Worm (Caenorhabditis elegans) whole organism, L4 larva: ENCODE data around the gene Y77E11A.12.

Source experiments
- egl-43 ChIP-seq: fragments of 200-800 bp; sonication (Bioruptor generic); IDR thresholded peaks from 2 replicates; pipeline ENCODE4 v1.3.6; 2022; ENCODE audit warnings: missing genetic modification reagents, missing genetic modification characterization, missing compliant biosample characterization
- lsy-2 ChIP-seq, 2 experiments: fragments of 150-350 bp in 1 of 2; sonication (generic microtip) in 1 of 2; optimal IDR thresholded peaks; 2 replicates each; lab custom pipeline; 2014 to 2017; ENCODE audit warnings: missing biosample characterization in 2 of 2, missing genetic modification characterization in 2 of 2
- unc-130 ChIP-seq: sonication (generic microtip); optimal IDR thresholded peaks from 2 replicates; lab custom pipeline; 2016; ENCODE audit warnings: missing genetic modification reagents, missing genetic modification characterization, missing compliant biosample characterization
- zag-1 ChIP-seq: fragments of 150-350 bp; optimal IDR thresholded peaks from 2 replicates; lab custom pipeline; 2014; ENCODE audit warnings: missing biosample characterization, missing genetic modification characterization
- ztf-11 ChIP-seq: fragments of 150-350 bp; optimal IDR thresholded peaks from 2 replicates; lab custom pipeline; 2014; ENCODE audit warnings: missing biosample characterization, missing genetic modification characterization

ce11 chrIV:1460686-1461085, 14.2 kb downstream of the Y77E11A.12 start, which contains the start of gene col-106:
- TF ChIP-seq egl-43 (GFP tag; lab: Robert Waterston, UW): no peak
- TF ChIP-seq zag-1 (tag; lab: Kevin White, UChicago): no peak
- no peak for TF ChIP-seq unc-130
- TF ChIP-seq lsy-2 (tag; optimal IDR thresholded peaks at IDR 0.05; lab: Kevin White, UChicago): no peak
- TF ChIP-seq ztf-11 (tag; lab: Kevin White, UChicago): no peak
